Fruit fly (Drosophila melanogaster): ENCODE measurements around the gene RpS14a.

dm6 chrX:7965761-7966555 is 32.4 kb downstream of the RpS14a start:
- TF ChIP-seq ovo (GFP tag; optimal IDR thresholded peaks at IDR 0.05) (no peak), CG7045 (GFP tag; optimal IDR thresholded peaks at IDR 0.05) (peak; percentile 26), CG33017 (tag; optimal IDR thresholded peaks at IDR 0.05) (no peak), bab1 (GFP tag; optimal IDR thresholded peaks at IDR 0.05) (no peak)
